Worm (Caenorhabditis elegans) whole organism, L4 larva: ENCODE results near the gene gcy-31.
A peak's percentile ranks its signal among the peaks of the same experiment; 100 is the strongest.

ENCODE experiments used
- F26F4.8 ChIP-seq: fragments of 200-800 bp; sonication (Bioruptor generic); conservative IDR thresholded peaks from 2 replicates; pipeline ENCODE4 v1.3.6; 2022; ENCODE audit warnings: missing genetic modification characterization, missing compliant biosample characterization
- T20F7.1 ChIP-seq: fragments of 200-800 bp; sonication (Bioruptor generic); optimal IDR thresholded peaks from 2 replicates; lab custom pipeline; 2018; ENCODE audit warnings: mild to moderate bottlenecking, missing genetic modification characterization, missing compliant biosample characterization
- Y105C5A.15 ChIP-seq: fragments of 200-800 bp; sonication (Bioruptor generic); IDR thresholded peaks from 2 replicates; pipeline ENCODE4 v1.3.6; 2022; ENCODE audit warnings: missing genetic modification characterization, missing compliant biosample characterization
- Y5F2A.4 ChIP-seq: fragments of 200-800 bp; sonication (Bioruptor generic); optimal IDR thresholded peaks from 2 replicates; lab custom pipeline; 2018; ENCODE audit warnings: mild to moderate bottlenecking, missing genetic modification characterization, missing compliant biosample characterization
- aha-1 ChIP-seq: fragments of 150-350 bp; peaks from one replicate; lab custom pipeline; 2014; ENCODE audit warnings: missing biosample characterization, missing genetic modification characterization
- ceh-44 ChIP-seq: fragments of 200-800 bp; sonication (Bioruptor generic); IDR thresholded peaks from 2 replicates; pipeline ENCODE4 v1.3.6; 2022; ENCODE audit warnings: missing genetic modification reagents, missing genetic modification characterization, missing compliant biosample characterization
- ces-1 ChIP-seq: fragments of 150-350 bp; sonication (generic microtip); optimal IDR thresholded peaks from 4 replicates; lab custom pipeline; 2014; ENCODE audit warnings: missing biosample characterization, missing genetic modification reagents, missing genetic modification characterization
- daf-12 ChIP-seq: fragments of 150-350 bp; optimal IDR thresholded peaks from 2 replicates; lab custom pipeline; 2014; ENCODE audit warnings: missing biosample characterization, missing genetic modification reagents, missing genetic modification characterization
- daf-16 ChIP-seq, 3 experiments: sonication (generic microtip); optimal IDR thresholded peaks; 2 replicates each; lab custom pipeline; 2016 to 2017; ENCODE audit warnings: missing genetic modification characterization in 3 of 3, missing genetic modification reagents in 3 of 3, mild to moderate bottlenecking in 2 of 3, missing compliant biosample characterization in 2 of 3, missing biosample characterization in 1 of 3, moderate library complexity in 1 of 3
- dmd-6 ChIP-seq: fragments of 200-800 bp; sonication (Bioruptor generic); IDR thresholded peaks from 2 replicates; pipeline ENCODE4 v1.3.6; 2022; ENCODE audit warnings: missing genetic modification reagents, missing genetic modification characterization, missing compliant biosample characterization
- dve-1 ChIP-seq: sonication (generic microtip); optimal IDR thresholded peaks from 2 replicates; lab custom pipeline; 2017; ENCODE audit warnings: antibody characterized with exemption, mild to moderate bottlenecking, missing genetic modification characterization, missing compliant biosample characterization; ENCODE audit not compliant: insufficient read depth
- egl-27 ChIP-seq: sonication (generic microtip); optimal IDR thresholded peaks from 3 replicates; lab custom pipeline; 2017; ENCODE audit warnings: missing biosample characterization, missing genetic modification reagents, missing genetic modification characterization
- egl-43 ChIP-seq: fragments of 200-800 bp; sonication (Bioruptor generic); IDR thresholded peaks from 2 replicates; pipeline ENCODE4 v1.3.6; 2022; ENCODE audit warnings: missing genetic modification reagents, missing genetic modification characterization, missing compliant biosample characterization
- fkh-10 ChIP-seq: fragments of 150-350 bp; optimal IDR thresholded peaks from 2 replicates; lab custom pipeline; 2014; ENCODE audit warnings: missing biosample characterization, missing genetic modification reagents, missing genetic modification characterization
- hlh-11 ChIP-seq: fragments of 200-800 bp; sonication (Bioruptor generic); optimal IDR thresholded peaks from 2 replicates; lab custom pipeline; 2018; ENCODE audit warnings: mild to moderate bottlenecking, missing genetic modification characterization, missing compliant biosample characterization
- hlh-30 ChIP-seq: sonication (generic microtip); optimal IDR thresholded peaks from 2 replicates; lab custom pipeline; 2017; ENCODE audit warnings: antibody characterized with exemption, mild to moderate bottlenecking, missing genetic modification characterization, missing compliant biosample characterization; ENCODE audit not compliant: insufficient read depth
- lin-13 ChIP-seq: fragments of 150-350 bp; optimal IDR thresholded peaks from 2 replicates; lab custom pipeline; 2014; ENCODE audit warnings: missing biosample characterization, missing genetic modification reagents, missing genetic modification characterization
- lir-3 ChIP-seq: sonication (generic microtip); optimal IDR thresholded peaks from 2 replicates; lab custom pipeline; 2016; ENCODE audit warnings: mild to moderate bottlenecking, missing genetic modification characterization, missing compliant biosample characterization
- mep-1 ChIP-seq: fragments of 150-350 bp; sonication (generic microtip); optimal IDR thresholded peaks from 3 replicates; lab custom pipeline; 2014; ENCODE audit warnings: missing biosample characterization, missing genetic modification characterization
- mes-2 ChIP-seq: sonication (generic microtip); optimal IDR thresholded peaks from 2 replicates; lab custom pipeline; 2016; ENCODE audit warnings: missing genotype, mild to moderate bottlenecking, missing genetic modification characterization, missing compliant biosample characterization; ENCODE audit not compliant: poor library complexity, severe bottlenecking
- mxl-3 ChIP-seq: fragments of 200-800 bp; sonication (Bioruptor generic); optimal IDR thresholded peaks from 2 replicates; lab custom pipeline; 2018; ENCODE audit warnings: mild to moderate bottlenecking, missing genetic modification characterization, missing compliant biosample characterization
- nhr-10 ChIP-seq: fragments of 150-350 bp; optimal IDR thresholded peaks from 2 replicates; lab custom pipeline; 2014; ENCODE audit warnings: missing biosample characterization, missing genetic modification characterization
- nhr-102 ChIP-seq: sonication (generic microtip); optimal IDR thresholded peaks from 2 replicates; lab custom pipeline; 2016; ENCODE audit warnings: mild to moderate bottlenecking, missing genetic modification characterization, moderate library complexity, missing compliant biosample characterization
- nhr-25 ChIP-seq: sonication (generic microtip); optimal IDR thresholded peaks from 2 replicates; lab custom pipeline; 2017; ENCODE audit warnings: missing genetic modification characterization, mild to moderate bottlenecking, missing compliant biosample characterization, antibody characterized with exemption, moderate library complexity, borderline replicate concordance; ENCODE audit not compliant: insufficient read depth
- nhr-28 ChIP-seq: fragments of 150-350 bp; optimal IDR thresholded peaks from 2 replicates; lab custom pipeline; 2014; ENCODE audit warnings: missing biosample characterization, missing genetic modification characterization
- nhr-48 ChIP-seq: sonication (generic microtip); optimal IDR thresholded peaks from 2 replicates; lab custom pipeline; 2016; ENCODE audit warnings: mild to moderate bottlenecking, missing genetic modification characterization, missing compliant biosample characterization
- nhr-6 ChIP-seq: fragments of 150-350 bp; optimal IDR thresholded peaks from 2 replicates; lab custom pipeline; 2014; ENCODE audit warnings: missing biosample characterization, missing genetic modification characterization
- nhr-77 ChIP-seq: fragments of 150-350 bp; optimal IDR thresholded peaks from 2 replicates; lab custom pipeline; 2014; ENCODE audit warnings: missing biosample characterization, missing genetic modification characterization
- php-3 ChIP-seq: fragments of 200-800 bp; sonication (Bioruptor generic); IDR thresholded peaks from 2 replicates; pipeline ENCODE4 v1.3.6; 2022; ENCODE audit warnings: missing genetic modification reagents, missing genetic modification characterization, missing compliant biosample characterization
- pqm-1 ChIP-seq: sonication (generic microtip); optimal IDR thresholded peaks from 2 replicates; lab custom pipeline; 2017; ENCODE audit warnings: missing biosample characterization, missing genetic modification characterization
- set-16 ChIP-seq: fragments of 200-800 bp; sonication (Bioruptor generic); IDR thresholded peaks from 2 replicates; pipeline ENCODE4 v1.3.6; 2022; ENCODE audit warnings: missing genetic modification reagents, missing genetic modification characterization, missing compliant biosample characterization
- spr-3 ChIP-seq: fragments of 200-800 bp; sonication (Bioruptor generic); optimal IDR thresholded peaks from 2 replicates; lab custom pipeline; 2018; ENCODE audit warnings: mild to moderate bottlenecking, missing genetic modification characterization, missing compliant biosample characterization
- unc-39 ChIP-seq: sonication (generic microtip); optimal IDR thresholded peaks from 2 replicates; lab custom pipeline; 2017; ENCODE audit warnings: missing biosample characterization, missing genetic modification characterization
- vab-7 ChIP-seq: fragments of 200-800 bp; sonication (Bioruptor generic); IDR thresholded peaks from 2 replicates; pipeline ENCODE4 v1.3.6; 2022; ENCODE audit warnings: missing genetic modification reagents, missing genetic modification characterization, missing compliant biosample characterization
- zfp-2 ChIP-seq: sonication (generic microtip); optimal IDR thresholded peaks from 2 replicates; lab custom pipeline; 2016; ENCODE audit warnings: mild to moderate bottlenecking, missing genetic modification characterization, missing compliant biosample characterization
- ztf-7 ChIP-seq: fragments of 150-350 bp; optimal IDR thresholded peaks from 2 replicates; lab custom pipeline; 2014; ENCODE audit warnings: missing biosample characterization, missing genetic modification characterization

The gcy-31 gene

DNA sequence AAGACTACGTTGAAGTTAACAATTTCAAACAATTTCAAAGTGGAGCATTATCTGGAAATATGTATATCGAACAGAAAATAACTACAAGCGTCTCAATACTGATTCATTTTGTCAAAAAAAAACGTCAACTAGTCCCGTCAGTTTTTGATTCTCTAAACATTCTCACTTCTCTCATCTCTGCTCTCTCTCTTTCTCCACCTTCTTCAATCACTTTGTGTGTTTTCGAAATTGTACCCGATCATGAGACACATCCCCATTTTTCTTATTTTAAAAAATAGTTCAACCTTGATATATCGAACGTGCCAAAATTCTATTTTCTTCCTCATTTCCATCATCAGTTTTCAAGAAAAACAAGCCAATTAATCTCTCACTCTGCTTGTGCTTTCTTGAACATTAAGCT lies 46.5 kb downstream of the gcy-31 start:
- TF ChIP-seq mxl-3 (GFP tag; lab: Kevin White, UChicago) (no peak), fkh-10 (GFP tag; lab: Kevin White, UChicago) (no peak), F26F4.8 (no peak), egl-43 (no peak), vab-7 (GFP tag; lab: Robert Waterston, UW) (no peak), nhr-25 (tag; lab: Kevin White, UChicago) (no peak), nhr-28 (tag; lab: Kevin White, UChicago) (peak; percentile 44), nhr-102 (tag; lab: Kevin White, UChicago) (no peak), hlh-30 (tag; lab: Kevin White, UChicago) (peak; percentile 36), set-16 (GFP tag; lab: Robert Waterston, UW) (no peak), ceh-44 (no peak), daf-16 (GFP tag; optimal IDR thresholded peaks at IDR 0.05; lab: Kevin White, UChicago) (peak in 1 of 2 experiments; percentile 4), daf-16 (tag; optimal IDR thresholded peaks at IDR 0.05; lab: Kevin White, UChicago) (no peak)

DNA sequence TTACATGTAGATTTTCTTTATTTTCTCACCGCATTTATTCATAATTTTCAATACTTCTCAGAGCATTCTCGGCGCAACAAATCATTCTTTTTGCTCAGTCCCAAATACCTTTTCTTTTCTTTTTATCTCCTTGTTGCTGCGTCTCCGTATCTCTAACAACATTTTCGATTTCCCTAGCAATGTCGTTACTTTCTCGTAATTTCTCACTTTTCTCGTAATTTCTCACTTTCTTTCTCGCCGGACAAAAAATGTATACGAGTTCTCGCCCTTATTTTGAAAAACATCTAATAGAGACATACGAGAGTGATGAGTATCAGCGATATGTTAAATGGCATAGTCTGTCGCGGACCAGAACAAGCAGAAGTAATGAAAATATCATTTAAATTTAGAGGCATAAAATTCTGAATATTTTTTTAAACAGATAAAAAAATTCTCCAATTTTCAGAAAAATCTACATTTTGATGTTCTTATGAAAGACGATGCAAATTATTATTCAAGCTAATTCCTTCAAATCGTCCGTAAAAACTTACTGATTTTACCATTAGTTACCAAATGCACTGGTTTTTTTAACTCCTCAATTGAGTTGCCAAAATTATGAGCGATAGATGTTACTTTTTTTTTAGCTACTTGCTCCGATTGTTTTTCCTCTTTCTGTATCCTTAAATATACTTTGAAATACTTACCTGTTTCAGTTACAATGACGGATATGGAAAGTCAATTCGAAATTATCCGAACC lies 51.8 kb downstream of the gcy-31 start, which contains the start of gene F47G3.3:
Gene F47G3.3, plus strand, starts transcription at position 686 of the 736 bp plus-strand sequence.
- TF ChIP-seq nhr-48 (tag; lab: Kevin White, UChicago) (no peak), aha-1 (tag; lab: Kevin White, UChicago) (peak; percentile 60), Y5F2A.4 (GFP tag; lab: Kevin White, UChicago) (no peak), lin-13 (no peak)
- TF ChIP-seq, all 104 proteins: peak for 1

- TF ChIP-seq egl-27 (no peak), ztf-7 (tag; lab: Kevin White, UChicago) (no peak), aha-1 (tag; lab: Kevin White, UChicago) (peak; percentile 79), hlh-11 (tag; lab: Kevin White, UChicago) (peak; percentile 69), lir-3 (tag; lab: Kevin White, UChicago) (no peak), nhr-10 (no peak), nhr-77 (tag; lab: Kevin White, UChicago) (peak; percentile 21), nhr-28 (tag; lab: Kevin White, UChicago) (peak; percentile 65), dve-1 (tag; lab: Kevin White, UChicago) (peak; percentile 63), mes-2 (tag; lab: Kevin White, UChicago) (peak; percentile 61), nhr-6 (tag; lab: Kevin White, UChicago) (peak; percentile 46), zfp-2 (tag; lab: Kevin White, UChicago) (no peak), mxl-3 (GFP tag; lab: Kevin White, UChicago) (peak; percentile 52), daf-12 (no peak), spr-3 (GFP tag; lab: Kevin White, UChicago) (no peak), dmd-6 (GFP tag; lab: Robert Waterston, UW) (peak; percentile 59), mep-1 (tag; lab: Kevin White, UChicago) (peak; percentile 35), unc-39 (no peak), pqm-1 (peak; percentile 78), daf-16 (GFP tag; optimal IDR thresholded peaks at IDR 0.05; lab: Kevin White, UChicago) (no peak), daf-16 (tag; optimal IDR thresholded peaks at IDR 0.05; lab: Kevin White, UChicago) (peak; percentile 82), ces-1 (GFP tag; lab: Kevin White, UChicago) (no peak), lin-13 (peak; percentile 9), hlh-30 (tag; lab: Kevin White, UChicago) (peak; percentile 41)
Observed at ce11 chrX:2372134-2372533, 55.2 kb downstream of the gcy-31 start.

DNA sequence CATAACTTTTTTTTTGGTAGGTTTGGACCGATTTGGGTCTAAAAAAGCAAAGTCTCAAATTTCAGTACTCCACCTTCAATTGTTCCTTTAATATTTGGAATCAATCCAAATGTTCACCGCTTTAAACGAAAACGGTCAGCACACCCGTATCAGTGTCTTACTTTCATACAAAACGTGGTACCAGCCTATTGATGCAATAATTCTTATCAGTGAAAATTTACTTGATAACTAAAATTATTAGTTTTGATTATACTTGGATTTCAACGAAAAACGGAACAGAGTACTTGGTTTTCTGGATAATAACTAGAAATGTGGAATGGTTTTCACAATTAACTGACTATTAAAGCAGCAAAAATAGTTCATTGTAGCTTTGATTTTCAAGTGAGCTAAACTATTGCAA lies 56.6 kb downstream of the gcy-31 start:
- peak; percentile 54 for TF ChIP-seq nhr-28 (tag; lab: Kevin White, UChicago)
- TF ChIP-seq mes-2 (tag; lab: Kevin White, UChicago): peak; percentile 3
- TF ChIP-seq pqm-1: peak; percentile 82
- TF ChIP-seq php-3 (GFP tag; lab: Robert Waterston, UW): peak; percentile 43; the same call in 1 of the 2 replicates
- peak; percentile 39 for TF ChIP-seq dve-1 (tag; lab: Kevin White, UChicago)
- no peak for TF ChIP-seq T20F7.1
- peak; percentile 38 for TF ChIP-seq hlh-11 (tag; lab: Kevin White, UChicago)
- peak; percentile 38 for TF ChIP-seq mxl-3 (GFP tag; lab: Kevin White, UChicago)
- TF ChIP-seq Y105C5A.15 (GFP tag; lab: Robert Waterston, UW): no peak
- TF ChIP-seq mep-1 (tag; lab: Kevin White, UChicago): no peak
- TF ChIP-seq daf-16 (GFP tag; optimal IDR thresholded peaks at IDR 0.05; lab: Kevin White, UChicago): no peak
- peak; percentile 72 for TF ChIP-seq daf-16 (tag; optimal IDR thresholded peaks at IDR 0.05; lab: Kevin White, UChicago)
